Worm (Caenorhabditis elegans) whole organism, young adult: ENCODE measurements around the gene nhr-120.

Experiments
- B0261.1 ChIP-seq: sonication (generic microtip); optimal IDR thresholded peaks from 2 replicates; lab custom pipeline; 2016; ENCODE audit warnings: mild to moderate bottlenecking, missing genetic modification characterization, moderate library complexity, missing compliant biosample characterization
- C06A6.2 ChIP-seq: fragments of 200-800 bp; sonication (Bioruptor generic); conservative IDR thresholded peaks from 2 replicates; pipeline ENCODE4 v1.3.6; 2022; ENCODE audit warnings: missing genetic modification characterization, missing compliant biosample characterization
- D2030.7 ChIP-seq: fragments of 200-800 bp; sonication (Bioruptor generic); IDR thresholded peaks from 2 replicates; pipeline ENCODE4 v1.3.6; 2022; ENCODE audit warnings: missing genetic modification reagents, missing genetic modification characterization, missing compliant biosample characterization
- F22D6.2 ChIP-seq: sonication (generic microtip); optimal IDR thresholded peaks from 2 replicates; lab custom pipeline; 2016; ENCODE audit warnings: mild to moderate bottlenecking, missing genetic modification characterization, missing compliant biosample characterization
- F33H1.4 ChIP-seq: fragments of 200-800 bp; sonication (Bioruptor generic); IDR thresholded peaks from 2 replicates; pipeline ENCODE4 v1.3.6; 2022; ENCODE audit warnings: missing genetic modification reagents, missing genetic modification characterization, missing compliant biosample characterization
- F57C9.4 ChIP-seq: sonication (generic microtip); optimal IDR thresholded peaks from 2 replicates; lab custom pipeline; 2017; ENCODE audit warnings: mild to moderate bottlenecking, missing genetic modification characterization, missing compliant biosample characterization
- Y53F4B.3 ChIP-seq: fragments of 200-800 bp; sonication (Bioruptor generic); IDR thresholded peaks from 2 replicates; pipeline ENCODE4 v1.3.6; 2022; ENCODE audit warnings: missing genetic modification reagents, missing genetic modification characterization, missing compliant biosample characterization
- Y67H2A.10 ChIP-seq: fragments of 200-800 bp; sonication (Bioruptor generic); conservative IDR thresholded peaks from 2 replicates; pipeline ENCODE4 v1.3.6; 2022; ENCODE audit warnings: missing genetic modification reagents, missing genetic modification characterization, missing compliant biosample characterization
- Y95B8A.8 ChIP-seq: fragments of 200-800 bp; sonication (Bioruptor generic); IDR thresholded peaks from 2 replicates; pipeline ENCODE4 v1.3.6; 2022; ENCODE audit warnings: missing genetic modification reagents, missing genetic modification characterization, missing compliant biosample characterization
- atf-7 ChIP-seq: sonication (generic microtip); optimal IDR thresholded peaks from 2 replicates; lab custom pipeline; 2017; ENCODE audit warnings: mild to moderate bottlenecking, missing genetic modification characterization, missing compliant biosample characterization
- attf-6 ChIP-seq: fragments of 200-800 bp; sonication (Bioruptor generic); IDR thresholded peaks from 2 replicates; pipeline ENCODE4 v1.3.6; 2022; ENCODE audit warnings: missing genetic modification reagents, missing genetic modification characterization, missing compliant biosample characterization
- bed-1 ChIP-seq: fragments of 200-800 bp; sonication (Bioruptor generic); IDR thresholded peaks from 2 replicates; pipeline ENCODE4 v1.3.6; 2022; ENCODE audit warnings: missing genetic modification reagents, missing genetic modification characterization, missing compliant biosample characterization
- bed-2 ChIP-seq: fragments of 200-800 bp; sonication (Bioruptor generic); IDR thresholded peaks from 2 replicates; pipeline ENCODE4 v1.3.6; 2022; ENCODE audit warnings: missing genetic modification reagents, missing genetic modification characterization, missing compliant biosample characterization
- cebp-2 ChIP-seq: fragments of 200-800 bp; sonication (Bioruptor generic); IDR thresholded peaks from 2 replicates; pipeline ENCODE4 v1.3.6; 2022; ENCODE audit warnings: missing genetic modification characterization, missing compliant biosample characterization
- ceh-100 ChIP-seq: fragments of 200-800 bp; sonication (Bioruptor generic); IDR thresholded peaks from 2 replicates; pipeline ENCODE4 v1.3.6; 2022; ENCODE audit warnings: missing genetic modification reagents, missing genetic modification characterization, missing compliant biosample characterization
- ceh-27 ChIP-seq: fragments of 200-800 bp; sonication (Bioruptor generic); optimal IDR thresholded peaks from 2 replicates; lab custom pipeline; 2018; ENCODE audit warnings: mild to moderate bottlenecking, missing genetic modification characterization, moderate library complexity, missing compliant biosample characterization
- die-1 ChIP-seq: sonication (generic microtip); optimal IDR thresholded peaks from 2 replicates; lab custom pipeline; 2016; ENCODE audit warnings: missing genotype, mild to moderate bottlenecking, missing genetic modification characterization, missing compliant biosample characterization
- dpff-1 ChIP-seq: sonication (generic microtip); optimal IDR thresholded peaks from 2 replicates; lab custom pipeline; 2017; ENCODE audit warnings: mild to moderate bottlenecking, missing genetic modification characterization, missing compliant biosample characterization
- ekl-4 ChIP-seq: fragments of 200-800 bp; sonication (Bioruptor generic); IDR thresholded peaks from 2 replicates; pipeline ENCODE4 v1.3.6; 2022; ENCODE audit warnings: missing genetic modification reagents, missing genetic modification characterization, missing compliant biosample characterization
- him-1 ChIP-seq: sonication (generic microtip); optimal IDR thresholded peaks from 2 replicates; lab custom pipeline; 2016; ENCODE audit warnings: missing genotype, missing genetic modification reagents, missing genetic modification characterization, missing compliant biosample characterization
- hlh-12 ChIP-seq: sonication (generic microtip); optimal IDR thresholded peaks from 2 replicates; lab custom pipeline; 2016; ENCODE audit warnings: missing genetic modification characterization, missing compliant biosample characterization
- hlh-26 ChIP-seq: fragments of 200-800 bp; sonication (Bioruptor generic); conservative IDR thresholded peaks from 2 replicates; pipeline ENCODE4 v1.3.6; 2022; ENCODE audit warnings: missing genetic modification reagents, missing genetic modification characterization, missing compliant biosample characterization
- hmg-1.2 ChIP-seq: fragments of 200-800 bp; sonication (Bioruptor generic); IDR thresholded peaks from 2 replicates; pipeline ENCODE4 v1.3.6; 2022; ENCODE audit warnings: missing genetic modification reagents, missing genetic modification characterization, missing compliant biosample characterization
- lin-54 ChIP-seq: fragments of 200-800 bp; sonication (Bioruptor generic); optimal IDR thresholded peaks from 2 replicates; lab custom pipeline; 2018; ENCODE audit warnings: mild to moderate bottlenecking, missing genetic modification characterization, missing compliant biosample characterization
- madf-10 ChIP-seq: sonication (generic microtip); optimal IDR thresholded peaks from 2 replicates; lab custom pipeline; 2016; ENCODE audit warnings: mild to moderate bottlenecking, missing genetic modification characterization, missing compliant biosample characterization
- madf-6 ChIP-seq: fragments of 200-800 bp; sonication (Bioruptor generic); IDR thresholded peaks from 2 replicates; pipeline ENCODE4 v1.3.6; 2022; ENCODE audit warnings: missing genetic modification reagents, missing genetic modification characterization, missing compliant biosample characterization
- mel-28 ChIP-seq: sonication (generic microtip); optimal IDR thresholded peaks from 2 replicates; lab custom pipeline; 2016; ENCODE audit warnings: borderline replicate concordance, mild to moderate bottlenecking, missing genetic modification characterization, missing compliant biosample characterization
- mes-4 ChIP-seq: sonication (generic microtip); optimal IDR thresholded peaks from 2 replicates; lab custom pipeline; 2016; ENCODE audit warnings: missing genotype, missing genetic modification characterization, missing compliant biosample characterization
- nhr-80 ChIP-seq: sonication (generic microtip); optimal IDR thresholded peaks from 2 replicates; lab custom pipeline; 2016; ENCODE audit warnings: missing genetic modification characterization, missing compliant biosample characterization
- nhr-90 ChIP-seq: sonication (generic microtip); optimal IDR thresholded peaks from 2 replicates; lab custom pipeline; 2016; ENCODE audit warnings: missing genotype, mild to moderate bottlenecking, missing genetic modification characterization, missing compliant biosample characterization
- pbrm-1 ChIP-seq: fragments of 200-800 bp; sonication (Bioruptor generic); IDR thresholded peaks from 2 replicates; pipeline ENCODE4 v1.3.6; 2022; ENCODE audit warnings: missing genetic modification reagents, missing genetic modification characterization, missing compliant biosample characterization
- rec-8 ChIP-seq, 2 experiments: sonication (generic microtip); optimal IDR thresholded peaks; 2 replicates each; lab custom pipeline; 2016; ENCODE audit warnings: mild to moderate bottlenecking in 2 of 2, missing genetic modification characterization in 2 of 2, missing genetic modification reagents in 2 of 2, missing genotype in 2 of 2, missing biosample characterization in 1 of 2, missing compliant biosample characterization in 1 of 2, moderate library complexity in 1 of 2
- rpc-1 ChIP-seq, 2 experiments: fragments of 150-350 bp in 1 of 2; sonication (generic microtip) in 1 of 2; optimal IDR thresholded peaks; 2 replicates each; lab custom pipeline; 2014 to 2018; ENCODE audit warnings: missing biosample characterization in 1 of 2, missing genetic modification characterization in 1 of 2, missing genetic modification reagents in 1 of 2, missing genotype in 1 of 2
- snpc-4 ChIP-seq, 5 experiments: fragments of 150-350 bp in 1 of 5; sonication (generic microtip) in 4 of 5; optimal IDR thresholded peaks; 2 replicates each; lab custom pipeline; 2014 to 2018; ENCODE audit warnings: missing genetic modification characterization in 5 of 5, missing biosample characterization in 3 of 5, antibody characterized with exemption in 2 of 5, mild to moderate bottlenecking in 2 of 5, missing compliant biosample characterization in 2 of 5, missing genotype in 2 of 5, moderate library complexity in 2 of 5, missing genetic modification reagents in 1 of 5
- sptf-2 ChIP-seq: fragments of 200-800 bp; sonication (Bioruptor generic); optimal IDR thresholded peaks from 2 replicates; lab custom pipeline; 2018; ENCODE audit warnings: mild to moderate bottlenecking, missing genetic modification characterization, missing compliant biosample characterization
- tbx-9 ChIP-seq: sonication (generic microtip); optimal IDR thresholded peaks from 2 replicates; lab custom pipeline; 2016; ENCODE audit warnings: borderline replicate concordance, missing genetic modification characterization, inconsistent platforms, missing compliant biosample characterization
- xnd-1 ChIP-seq: sonication (generic microtip); optimal IDR thresholded peaks from 2 replicates; lab custom pipeline; 2016; ENCODE audit warnings: missing genotype, missing genetic modification reagents, missing genetic modification characterization, missing compliant biosample characterization
- zfh-2 ChIP-seq: fragments of 200-800 bp; sonication (Bioruptor generic); conservative IDR thresholded peaks from 2 replicates; pipeline ENCODE4 v1.3.6; 2022; ENCODE audit warnings: missing genetic modification reagents, missing genetic modification characterization, missing compliant biosample characterization
- zim-3 ChIP-seq: sonication (generic microtip); optimal IDR thresholded peaks from 2 replicates; lab custom pipeline; 2017; ENCODE audit warnings: mild to moderate bottlenecking, missing genetic modification characterization, moderate library complexity, missing compliant biosample characterization
- ztf-3 ChIP-seq: fragments of 200-800 bp; sonication (Bioruptor generic); optimal IDR thresholded peaks from 2 replicates; lab custom pipeline; 2018; ENCODE audit warnings: mild to moderate bottlenecking, missing genetic modification characterization, missing compliant biosample characterization

Gene nhr-120

ce11 chrX:6687756-6688155 is 47.3 kb upstream of the nhr-120 start:
- TF ChIP-seq hlh-26 (no peak), C06A6.2 (no peak), F57C9.4 (tag; lab: Kevin White, UChicago) (no peak)

DNA sequence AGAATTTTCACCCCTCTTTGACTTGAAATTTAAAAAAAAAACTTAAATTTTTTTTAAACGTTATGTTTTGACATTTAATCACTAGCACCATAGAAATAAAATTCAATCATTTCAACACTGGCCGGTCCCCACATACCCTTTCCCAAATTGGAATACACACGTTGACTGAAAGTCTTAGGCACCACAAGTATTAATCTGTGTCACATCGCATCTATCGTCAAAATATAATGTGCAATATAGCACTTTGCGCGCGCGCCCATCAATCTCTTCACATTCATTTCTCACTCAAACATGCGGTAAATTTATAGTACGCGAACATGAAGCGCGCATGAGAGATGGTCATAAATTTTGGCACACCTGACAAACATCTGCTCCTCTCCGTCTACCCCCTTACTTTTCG is 46.9 kb upstream of the nhr-120 start:
- no peak for TF ChIP-seq nhr-80
- no peak for TF ChIP-seq cebp-2
- no peak for TF ChIP-seq tbx-9 (tag; lab: Kevin White, UChicago)
- no peak for TF ChIP-seq bed-2
- no peak for TF ChIP-seq zim-3 (tag; lab: Kevin White, UChicago)
- TF ChIP-seq ekl-4 (GFP tag; lab: Robert Waterston, UW) = no peak
- no peak for TF ChIP-seq mes-4 (tag; lab: Kevin White, UChicago)
- TF ChIP-seq rpc-1 (optimal IDR thresholded peaks at IDR 0.05; lab: Kevin White, UChicago) = no peak
- TF ChIP-seq rpc-1 (tag; optimal IDR thresholded peaks at IDR 0.05; lab: Kevin White, UChicago) = no peak
- no peak for TF ChIP-seq die-1 (tag; lab: Kevin White, UChicago)
- TF ChIP-seq lin-54 (GFP tag; lab: Kevin White, UChicago) = no peak
- no peak for TF ChIP-seq atf-7
- no peak for TF ChIP-seq ceh-100 (GFP tag; lab: Robert Waterston, UW)
- no peak for TF ChIP-seq madf-6
- TF ChIP-seq mel-28 (tag; lab: Kevin White, UChicago) = no peak
- no peak for TF ChIP-seq xnd-1 (tag; lab: Kevin White, UChicago)
- TF ChIP-seq madf-10 = no peak
- no peak for TF ChIP-seq pbrm-1

DNA sequence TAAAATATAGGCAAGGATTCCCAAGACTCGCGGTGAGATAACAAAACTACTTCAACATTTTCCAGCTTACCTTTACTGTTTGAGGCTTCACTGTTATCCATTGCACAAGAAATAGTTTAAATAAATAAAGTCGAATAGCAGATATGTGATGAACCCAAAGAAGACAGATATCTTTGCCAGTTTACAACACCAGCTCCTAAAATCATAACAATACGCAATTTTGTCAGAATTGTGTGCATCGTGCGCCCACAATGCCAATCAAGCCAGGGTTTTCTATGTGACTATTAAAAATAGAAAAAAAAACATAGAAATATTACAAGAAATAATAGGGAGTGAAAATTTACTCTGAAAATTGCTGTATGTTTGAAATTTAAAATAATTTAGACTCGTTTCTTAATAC is 42.3 kb upstream of the nhr-120 start, which contains the start of gene F38B6.8:
Gene F38B6.8 (minus strand): TSS at position 101 of the 400 bp plus-strand sequence.
- TF ChIP-seq snpc-4 (GFP tag; optimal IDR thresholded peaks at IDR 0.05; lab: Kevin White, UChicago) (no peak), snpc-4 (tag; optimal IDR thresholded peaks at IDR 0.05; lab: Kevin White, UChicago) (no peak), nhr-80 (no peak)

DNA sequence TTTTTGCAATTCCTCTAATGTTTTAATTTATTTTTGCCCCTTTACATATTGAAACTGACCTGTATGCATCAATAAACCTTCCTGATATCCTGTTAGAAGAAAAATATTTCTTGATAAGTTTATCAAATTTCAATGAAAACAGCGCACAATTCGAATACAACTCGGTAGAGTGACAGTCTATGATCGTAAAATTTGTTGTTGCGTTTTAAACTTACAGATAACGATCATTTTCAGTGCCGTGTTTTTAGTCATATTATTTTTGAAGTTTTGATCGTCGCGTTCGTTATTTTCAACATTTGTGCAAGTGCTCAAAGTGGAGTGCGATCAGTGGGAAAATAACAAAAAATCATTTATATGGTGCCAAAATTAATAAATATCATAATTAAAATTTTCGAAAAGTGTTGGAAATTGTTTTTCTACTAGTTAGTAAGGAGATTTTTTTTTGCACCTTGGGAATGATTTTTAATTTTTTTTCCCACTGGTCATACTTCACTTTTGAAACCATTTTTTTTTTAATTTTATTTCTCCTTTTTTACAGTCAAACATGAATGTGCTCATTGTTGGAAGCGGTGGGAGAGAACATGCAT is 34.0 kb upstream of the nhr-120 start, which contains the start of gene F38B6.4:
Gene F38B6.4 (plus strand): TSS at position 537 of the 587 bp plus-strand sequence.
- TF ChIP-seq F57C9.4 (tag; lab: Kevin White, UChicago) (no peak), nhr-80 (peak; percentile 63)

DNA sequence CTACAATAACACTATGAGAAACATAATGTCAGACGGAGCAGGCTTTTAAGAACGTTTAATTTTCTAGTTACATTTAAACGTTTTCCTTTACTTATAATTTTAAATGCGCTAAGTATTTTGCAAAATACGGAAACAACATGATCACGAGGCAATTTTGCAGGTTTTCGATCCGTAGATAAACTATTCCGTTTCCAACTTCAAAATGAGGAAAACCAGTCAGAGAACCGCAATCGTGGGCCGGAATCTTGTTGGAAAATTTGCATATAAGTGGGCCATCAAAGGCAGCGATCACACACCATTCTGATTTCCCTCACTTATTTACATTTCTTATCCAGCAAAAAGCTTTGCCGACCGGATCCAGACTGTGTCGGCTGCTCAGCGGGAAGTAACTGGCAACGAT is 32.1 kb upstream of the nhr-120 start, which contains the start of gene col-172:
Gene col-172 (plus strand): TSS at position 301 of the 400 bp plus-strand sequence.
- TF ChIP-seq F33H1.4 (GFP tag; lab: Robert Waterston, UW) (no peak), ceh-27 (no peak), nhr-90 (tag; lab: Kevin White, UChicago) (no peak), tbx-9 (tag; lab: Kevin White, UChicago) (no peak), hmg-1.2 (no peak), Y95B8A.8 (GFP tag; lab: Robert Waterston, UW) (no peak)
- TF ChIP-seq, all 124 proteins: peak for 0

DNA sequence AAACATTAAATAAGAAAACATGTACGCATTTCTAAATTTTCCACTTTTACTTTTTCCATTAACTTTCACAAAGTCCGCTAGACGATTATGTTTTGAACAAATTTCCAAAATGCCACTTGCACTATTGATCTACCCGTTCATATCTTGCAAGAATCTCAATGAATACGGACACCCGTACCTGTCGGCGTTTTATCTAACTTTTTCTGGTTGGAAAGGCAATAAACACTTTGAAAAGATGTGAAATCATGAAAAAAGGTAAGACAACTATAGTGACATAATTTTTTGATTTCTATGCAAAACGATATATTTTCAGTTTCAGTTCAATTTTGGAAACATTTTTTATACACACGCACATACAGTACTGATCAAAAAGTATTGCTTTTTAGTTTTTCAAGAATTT is 31.3 kb upstream of the nhr-120 start:
- no peak for TF ChIP-seq bed-1
- no peak for TF ChIP-seq Y67H2A.10
- TF ChIP-seq die-1 (tag; lab: Kevin White, UChicago) = no peak
- no peak for TF ChIP-seq dpff-1
- TF ChIP-seq rec-8 (tag; optimal IDR thresholded peaks at IDR 0.05; lab: Kevin White, UChicago) = no peak
- no peak for TF ChIP-seq sptf-2 (GFP tag; lab: Kevin White, UChicago)
- no peak for TF ChIP-seq Y95B8A.8 (GFP tag; lab: Robert Waterston, UW)
- no peak for TF ChIP-seq B0261.1 (tag; lab: Kevin White, UChicago)
- no peak for TF ChIP-seq D2030.7 (GFP tag; lab: Robert Waterston, UW)
- TF ChIP-seq him-1 (tag; lab: Kevin White, UChicago) = no peak
- TF ChIP-seq Y53F4B.3 = no peak
- no peak for TF ChIP-seq F22D6.2 (tag; lab: Kevin White, UChicago)
- no peak for TF ChIP-seq ztf-3
- TF ChIP-seq attf-6 (GFP tag; lab: Robert Waterston, UW) = no peak
- no peak for TF ChIP-seq hlh-12 (tag; lab: Kevin White, UChicago)
- TF ChIP-seq zfh-2 (GFP tag; lab: Robert Waterston, UW) = no peak
